Fruit fly (Drosophila melanogaster) whole organism, embryonic: Measurements from ENCODE around the gene CG14383.

Source experiments
- Asciz ChIP-seq: fragments of 200-800 bp; sonication (Bioruptor generic); optimal IDR thresholded peaks from 2 replicates; lab custom pipeline; 2017; ENCODE audit warnings: missing biosample characterization, mild to moderate bottlenecking, missing genetic modification characterization, missing genetic modification reagents
- Blimp-1 ChIP-seq: fragments of 200-800 bp; sonication (Bioruptor generic); optimal IDR thresholded peaks from 3 replicates; lab custom pipeline; 2018; ENCODE audit warnings: missing biosample characterization, missing genetic modification characterization, mild to moderate bottlenecking, moderate library complexity, missing genetic modification reagents
- BtbVII ChIP-seq: fragments of 200-800 bp; sonication (Bioruptor generic); optimal IDR thresholded peaks from 3 replicates; lab custom pipeline; 2017; ENCODE audit warnings: missing biosample characterization, mild to moderate bottlenecking, missing genetic modification characterization
- CG10147 ChIP-seq: fragments of 200-800 bp; sonication (Bioruptor generic); optimal IDR thresholded peaks from 2 replicates; lab custom pipeline; 2019; ENCODE audit warnings: missing biosample characterization, mild to moderate bottlenecking, missing genetic modification characterization, moderate library complexity
- CG11456 ChIP-seq: fragments of 200-800 bp; sonication (Bioruptor generic); IDR thresholded peaks from 3 replicates; pipeline ENCODE4 v1.3.6; 2022; ENCODE audit warnings: missing biosample characterization, missing genetic modification characterization
- CG12391 ChIP-seq: fragments of 200-800 bp; sonication (Bioruptor generic); optimal IDR thresholded peaks from 3 replicates; lab custom pipeline; 2018; ENCODE audit warnings: missing biosample characterization, mild to moderate bottlenecking, missing genetic modification characterization, moderate library complexity
- CG13296 ChIP-seq: fragments of 200-800 bp; sonication (Bioruptor generic); optimal IDR thresholded peaks from 3 replicates; lab custom pipeline; 2018; ENCODE audit warnings: missing biosample characterization, mild to moderate bottlenecking, missing genetic modification characterization
- CG17385 ChIP-seq: fragments of 200-800 bp; sonication (Bioruptor generic); optimal IDR thresholded peaks from 3 replicates; lab custom pipeline; 2018; ENCODE audit warnings: missing biosample characterization, mild to moderate bottlenecking, missing genetic modification characterization
- CG17612 ChIP-seq: fragments of 200-800 bp; sonication (Bioruptor generic); IDR thresholded peaks from 2 replicates; pipeline ENCODE4 v1.3.6; 2022; ENCODE audit warnings: missing biosample characterization, missing genetic modification characterization
- CG30403 ChIP-seq: fragments of 200-800 bp; sonication (Bioruptor generic); optimal IDR thresholded peaks from 3 replicates; lab custom pipeline; 2016; ENCODE audit warnings: missing biosample characterization, missing genetic modification characterization
- CG4820 ChIP-seq: fragments of 200-800 bp; sonication (Bioruptor generic); optimal IDR thresholded peaks from 3 replicates; lab custom pipeline; 2016; ENCODE audit warnings: missing biosample characterization, missing genetic modification characterization
- CG5180 ChIP-seq: fragments of 200-800 bp; sonication (Bioruptor generic); optimal IDR thresholded peaks from 3 replicates; lab custom pipeline; 2017; ENCODE audit warnings: missing biosample characterization, missing genetic modification characterization, mild to moderate bottlenecking, moderate library complexity, missing genetic modification reagents
- CG6254 ChIP-seq: fragments of 200-800 bp; sonication (Bioruptor generic); optimal IDR thresholded peaks from 3 replicates; lab custom pipeline; 2017; ENCODE audit warnings: mild to moderate bottlenecking, missing biosample characterization, missing genetic modification reagents, missing genetic modification characterization
- CG8944 ChIP-seq: fragments of 200-800 bp; sonication (Bioruptor generic); optimal IDR thresholded peaks from 3 replicates; lab custom pipeline; 2016; ENCODE audit warnings: missing biosample characterization, missing genetic modification characterization
- Fer3 ChIP-seq: fragments of 200-800 bp; sonication (Bioruptor generic); optimal IDR thresholded peaks from 2 replicates; lab custom pipeline; 2018; ENCODE audit warnings: missing biosample characterization, mild to moderate bottlenecking, missing genetic modification characterization, moderate library complexity
- GATAe ChIP-seq: fragments of 200-800 bp; sonication (Bioruptor generic); conservative IDR thresholded peaks from 2 replicates; pipeline ENCODE4 v1.3.6; 2022; ENCODE audit warnings: missing biosample characterization, missing genetic modification characterization
- Gug ChIP-seq: fragments of 200-800 bp; sonication (Bioruptor generic); IDR thresholded peaks from 4 replicates; pipeline ENCODE4 v1.3.6; 2022; ENCODE audit warnings: missing biosample characterization, missing genetic modification characterization
- H15 ChIP-seq: fragments of 200-800 bp; sonication (Bioruptor generic); IDR thresholded peaks from 3 replicates; pipeline ENCODE4 v1.3.6; 2022; ENCODE audit warnings: missing biosample characterization, missing genetic modification characterization
- Hmr ChIP-seq: fragments of 200-800 bp; sonication (Bioruptor generic); optimal IDR thresholded peaks from 3 replicates; lab custom pipeline; 2017; ENCODE audit warnings: mild to moderate bottlenecking, missing biosample characterization, missing genetic modification reagents, missing genetic modification characterization
- Hsf ChIP-seq: fragments of 200-800 bp; sonication (Bioruptor generic); optimal IDR thresholded peaks from 3 replicates; lab custom pipeline; 2016; ENCODE audit warnings: missing biosample characterization, missing genetic modification characterization
- Max ChIP-seq: fragments of 200-800 bp; sonication (Bioruptor generic); optimal IDR thresholded peaks from 2 replicates; lab custom pipeline; 2016; ENCODE audit warnings: missing biosample characterization, mild to moderate bottlenecking, missing genetic modification characterization
- NfI ChIP-seq: fragments of 200-800 bp; sonication (Bioruptor generic); optimal IDR thresholded peaks from 3 replicates; lab custom pipeline; 2018; ENCODE audit warnings: missing biosample characterization, mild to moderate bottlenecking, missing genetic modification characterization, moderate library complexity
- Opbp ChIP-seq: fragments of 200-800 bp; sonication (Bioruptor generic); IDR thresholded peaks from 3 replicates; pipeline ENCODE4 v1.3.6; 2022; ENCODE audit warnings: missing biosample characterization, missing genetic modification characterization; ENCODE audit not compliant: partially characterized antibody
- PHDP ChIP-seq: fragments of 200-800 bp; sonication (Bioruptor generic); optimal IDR thresholded peaks from 3 replicates; lab custom pipeline; 2018; ENCODE audit warnings: missing biosample characterization, mild to moderate bottlenecking, missing genetic modification characterization, moderate library complexity
- Sox102F ChIP-seq: fragments of 200-800 bp; sonication (Bioruptor generic); optimal IDR thresholded peaks from 2 replicates; lab custom pipeline; 2018; ENCODE audit warnings: missing biosample characterization, mild to moderate bottlenecking, missing genetic modification characterization, moderate library complexity
- Ssrp ChIP-seq: fragments of 200-800 bp; sonication (Bioruptor generic); optimal IDR thresholded peaks from 2 replicates; lab custom pipeline; 2018; ENCODE audit warnings: missing biosample characterization, mild to moderate bottlenecking, missing genetic modification characterization, moderate library complexity
- Xbp1 ChIP-seq: fragments of 200-800 bp; sonication (Bioruptor generic); optimal IDR thresholded peaks from 3 replicates; lab custom pipeline; 2016; ENCODE audit warnings: missing biosample characterization, mild to moderate bottlenecking, missing genetic modification characterization
- Xrp1 ChIP-seq: fragments of 200-800 bp; sonication (Bioruptor generic); IDR thresholded peaks from 2 replicates; pipeline ENCODE4 v1.3.6; 2022; ENCODE audit warnings: missing biosample characterization, missing genetic modification characterization
- YL-1 ChIP-seq: fragments of 200-800 bp; sonication (Bioruptor generic); optimal IDR thresholded peaks from 3 replicates; lab custom pipeline; 2017; ENCODE audit warnings: missing biosample characterization, mild to moderate bottlenecking, missing genetic modification characterization
- aop ChIP-seq: fragments of 200-800 bp; sonication (Bioruptor generic); IDR thresholded peaks from 2 replicates; pipeline ENCODE4 v1.3.6; 2022; ENCODE audit warnings: missing biosample characterization, missing genetic modification characterization
- ap ChIP-seq: fragments of 200-800 bp; sonication (Bioruptor generic); IDR thresholded peaks from 2 replicates; pipeline ENCODE4 v1.3.6; 2022; ENCODE audit warnings: missing biosample characterization, missing genetic modification characterization
- crol ChIP-seq: fragments of 200-800 bp; sonication (Bioruptor generic); IDR thresholded peaks from 2 replicates; pipeline ENCODE4 v1.3.6; 2022; ENCODE audit warnings: missing biosample characterization, missing genetic modification characterization
- cwo ChIP-seq: fragments of 200-800 bp; sonication (Bioruptor generic); optimal IDR thresholded peaks from 3 replicates; lab custom pipeline; 2017; ENCODE audit warnings: missing biosample characterization, missing genetic modification characterization, mild to moderate bottlenecking, moderate library complexity, missing genetic modification reagents
- dysf ChIP-seq: fragments of 200-800 bp; sonication (Bioruptor generic); IDR thresholded peaks from 3 replicates; pipeline ENCODE4 v1.3.6; 2022; ENCODE audit warnings: missing biosample characterization, missing genetic modification characterization
- en ChIP-seq: fragments of 200-800 bp; sonication (Bioruptor generic); optimal IDR thresholded peaks from 2 replicates; lab custom pipeline; 2016; ENCODE audit warnings: missing biosample characterization, missing genetic modification characterization
- esg ChIP-seq: fragments of 200-800 bp; sonication (Bioruptor generic); conservative IDR thresholded peaks from 2 replicates; pipeline ENCODE4 v1.3.6; 2022; ENCODE audit warnings: missing biosample characterization, missing genetic modification characterization
- fd96Cb ChIP-seq: fragments of 200-800 bp; sonication (Bioruptor generic); optimal IDR thresholded peaks from 2 replicates; lab custom pipeline; 2018; ENCODE audit warnings: missing biosample characterization, mild to moderate bottlenecking, missing genetic modification characterization, moderate library complexity
- gcm ChIP-seq: fragments of 200-800 bp; sonication (Bioruptor generic); optimal IDR thresholded peaks from 2 replicates; lab custom pipeline; 2019; ENCODE audit warnings: missing biosample characterization, mild to moderate bottlenecking, missing genetic modification characterization, moderate library complexity
- grau ChIP-seq: fragments of 200-800 bp; optimal IDR thresholded peaks from 3 replicates; lab custom pipeline; 2019; ENCODE audit warnings: missing biosample characterization, mild to moderate bottlenecking, missing genetic modification characterization, moderate library complexity
- grn ChIP-seq: fragments of 200-800 bp; sonication (Bioruptor generic); optimal IDR thresholded peaks from 3 replicates; lab custom pipeline; 2017; ENCODE audit warnings: missing biosample characterization, missing genetic modification characterization
- gsb-n ChIP-seq: fragments of 200-800 bp; sonication (Bioruptor generic); optimal IDR thresholded peaks from 3 replicates; lab custom pipeline; 2018; ENCODE audit warnings: missing biosample characterization, mild to moderate bottlenecking, missing genetic modification characterization
- her ChIP-seq: fragments of 200-800 bp; sonication (Bioruptor generic); optimal IDR thresholded peaks from 2 replicates; lab custom pipeline; 2016; ENCODE audit warnings: missing biosample characterization, missing genetic modification characterization
- ind ChIP-seq: fragments of 200-800 bp; sonication (Bioruptor generic); optimal IDR thresholded peaks from 3 replicates; lab custom pipeline; 2016; ENCODE audit warnings: missing biosample characterization, missing genetic modification characterization
- pum ChIP-seq: fragments of 200-800 bp; sonication (Bioruptor generic); optimal IDR thresholded peaks from 2 replicates; lab custom pipeline; 2016; ENCODE audit warnings: missing biosample characterization, missing genetic modification characterization
- rib ChIP-seq: fragments of 200-800 bp; sonication (Bioruptor generic); IDR thresholded peaks from 2 replicates; pipeline ENCODE4 v1.3.6; 2022; ENCODE audit warnings: missing biosample characterization, missing genetic modification characterization
- sens ChIP-seq: fragments of 200-800 bp; sonication (Bioruptor generic); peaks from one replicate; lab custom pipeline; 2016; ENCODE audit warnings: missing biosample characterization, missing genetic modification characterization
- tna ChIP-seq: fragments of 200-800 bp; sonication (Bioruptor generic); IDR thresholded peaks from 2 replicates; pipeline ENCODE4 v1.3.6; 2022; ENCODE audit warnings: missing biosample characterization, missing genetic modification characterization; ENCODE audit not compliant: partially characterized antibody
- wor ChIP-seq: fragments of 200-800 bp; sonication (Bioruptor generic); IDR thresholded peaks from 2 replicates; pipeline ENCODE4 v1.3.6; 2022; ENCODE audit warnings: missing biosample characterization, missing genetic modification characterization

The CG14383 gene

dm6 chr3R:13014168-13014881, 26.0 kb upstream of the CG14383 start (continued):
- TF ChIP-seq grau (tag; lab: Kevin White, UChicago): peak; percentile 19
- TF ChIP-seq Xrp1: no peak
- TF ChIP-seq grn (GFP tag; lab: Kevin White, UChicago): no peak
- peak; percentile 6 for TF ChIP-seq Sox102F (GFP tag; lab: Kevin White, UChicago)
- TF ChIP-seq Gug (GFP tag; lab: Robert Waterston, UW): no peak
- TF ChIP-seq ap (GFP tag; lab: Robert Waterston, UW): no peak
- TF ChIP-seq ind (GFP tag; lab: Kevin White, UChicago): no peak
- no peak for TF ChIP-seq CG11456 (GFP tag; lab: Robert Waterston, UW)
- TF ChIP-seq BtbVII (GFP tag; lab: Kevin White, UChicago): no peak
- no peak for TF ChIP-seq Hmr (GFP tag; lab: Kevin White, UChicago)
- TF ChIP-seq pum (GFP tag; lab: Kevin White, UChicago): no peak
- peak; percentile 21 for TF ChIP-seq Fer3 (tag; lab: Kevin White, UChicago)
- TF ChIP-seq her (GFP tag; lab: Kevin White, UChicago): no peak
- no peak for TF ChIP-seq GATAe (GFP tag; lab: Robert Waterston, UW)
- TF ChIP-seq aop (GFP tag; lab: Robert Waterston, UW): no peak
- no peak for TF ChIP-seq esg (GFP tag; lab: Robert Waterston, UW)

- TF ChIP-seq sens (GFP tag; lab: Kevin White, UChicago) (peak; percentile 46), CG8944 (GFP tag; lab: Kevin White, UChicago) (no peak), Ssrp (tag; lab: Kevin White, UChicago) (no peak), CG30403 (no peak), CG13296 (no peak), CG6254 (GFP tag; lab: Kevin White, UChicago) (no peak), CG12391 (tag; lab: Kevin White, UChicago) (no peak), CG10147 (GFP tag; lab: Kevin White, UChicago) (no peak), Xbp1 (no peak), en (GFP tag; lab: Kevin White, UChicago) (no peak), Opbp (GFP tag; lab: Robert Waterston, UW) (0 out of 3 replicates have a peak, but pooled peaks have one; percentile 24), gcm (GFP tag; lab: Kevin White, UChicago) (no peak), cwo (GFP tag; lab: Kevin White, UChicago) (no peak), CG17612 (GFP tag; lab: Robert Waterston, UW) (no peak), crol (GFP tag; lab: Robert Waterston, UW) (peak; percentile 95), tna (GFP tag; lab: Robert Waterston, UW) (peak; percentile 20; the same call in 1 of the 2 replicates), Blimp-1 (peak; percentile 48), CG4820 (no peak), CG17385 (GFP tag; lab: Kevin White, UChicago) (peak; percentile 3), gsb-n (tag; lab: Kevin White, UChicago) (no peak), Hsf (GFP tag; lab: Kevin White, UChicago) (no peak), Max (GFP tag; lab: Kevin White, UChicago) (no peak), wor (GFP tag; lab: Robert Waterston, UW) (no peak), rib (GFP tag; lab: Robert Waterston, UW) (peak; percentile 48; the same call in 1 of the 2 replicates), YL-1 (GFP tag; lab: Kevin White, UChicago) (no peak), CG5180 (peak; percentile 18), dysf (no peak), Asciz (GFP tag; lab: Kevin White, UChicago) (no peak), H15 (0 out of 3 replicates have a peak, but pooled peaks have one; percentile 24), Xrp1 (no peak), fd96Cb (no peak), NfI (GFP tag; lab: Kevin White, UChicago) (no peak), PHDP (tag; lab: Kevin White, UChicago) (no peak), esg (GFP tag; lab: Robert Waterston, UW) (no peak)
Measured at dm6 chr3R:13012990-13013389, 24.7 kb upstream of the CG14383 start.
